Fruit fly (Drosophila melanogaster): ENCODE measurements around the gene CG44098.

DNA sequence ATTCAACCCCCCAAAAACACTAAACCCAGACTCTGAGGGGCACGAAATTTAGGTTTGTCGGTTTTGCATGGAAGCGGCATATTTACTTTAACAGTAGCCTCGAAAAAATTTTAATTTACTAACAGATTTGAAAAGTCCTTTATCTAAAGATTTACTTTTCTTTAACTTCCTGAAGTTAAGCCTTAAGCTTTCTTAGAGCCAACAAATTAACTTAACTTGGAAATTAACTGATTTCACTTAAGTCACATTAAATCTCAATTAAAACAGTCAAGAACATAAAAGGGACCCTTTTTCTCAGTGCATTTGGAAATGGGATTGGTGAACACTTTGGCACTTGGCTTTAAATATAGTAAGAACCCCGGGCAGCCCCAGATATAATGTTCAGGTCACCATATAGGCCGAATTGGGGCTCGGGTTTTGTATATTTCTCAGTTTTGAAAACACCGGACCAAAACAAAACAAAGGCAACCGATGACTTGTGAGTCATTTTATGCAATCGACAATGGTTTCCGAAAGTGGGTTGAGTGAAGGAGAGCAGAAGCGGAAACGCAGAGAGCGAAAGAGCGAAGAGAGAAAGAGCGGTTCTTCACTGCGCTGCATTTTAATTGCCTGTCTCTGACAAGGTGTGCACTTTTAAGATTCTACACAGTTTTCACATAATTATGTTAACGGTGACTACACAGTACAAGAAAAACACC is 34.4 kb downstream of the CG44098 start:
- TF ChIP-seq psq (optimal IDR thresholded peaks at IDR 0.05) (no peak), EcR (GFP tag; optimal IDR thresholded peaks at IDR 0.05) (no peak)
